Fruit fly (Drosophila melanogaster): ENCODE data around the gene Or23a.

DNA sequence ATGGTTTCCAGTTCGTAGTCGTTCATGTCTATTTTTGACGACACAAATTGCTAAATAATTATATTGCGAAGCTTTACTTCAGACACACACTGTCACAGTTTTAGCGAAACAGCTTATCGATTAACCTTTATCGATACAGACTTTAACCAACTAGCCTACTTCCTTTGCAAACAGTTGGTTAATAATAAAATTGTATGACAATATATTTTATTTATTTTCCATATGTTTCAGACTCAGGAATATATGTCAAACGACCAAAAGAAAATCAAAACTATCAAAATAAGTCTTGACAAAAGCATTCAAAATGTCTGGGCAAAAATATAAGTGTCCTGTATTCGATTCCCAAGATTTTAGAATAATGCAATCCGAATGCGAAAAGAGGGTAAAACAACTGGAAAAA is 6.2 kb upstream of the Or23a start, which contains the start of the genes CG9962 and CG43851:
- TF ChIP-seq sv (GFP tag; optimal IDR thresholded peaks at IDR 0.05) (no peak), Mio (GFP tag; optimal IDR thresholded peaks at IDR 0.05) (no peak), ey (GFP tag; optimal IDR thresholded peaks at IDR 0.05) (no peak), psq (GFP tag; optimal IDR thresholded peaks at IDR 0.05) (no peak), Abd-B (GFP tag; optimal IDR thresholded peaks at IDR 0.05) (no peak), Myc (optimal IDR thresholded peaks at IDR 0.05) (no peak), Hr83 (GFP tag; optimal IDR thresholded peaks at IDR 0.05; ENCODE audit: poor library complexity, severe bottlenecking) (no peak), dl (GFP tag; optimal IDR thresholded peaks at IDR 0.05; ENCODE audit: insufficient read depth in 1 of 2, partially characterized antibody in 2 of 2) (no peak), jim (GFP tag; optimal IDR thresholded peaks at IDR 0.05) (no peak), br (GFP tag; optimal IDR thresholded peaks at IDR 0.05) (no peak)
